Worm (Caenorhabditis elegans) whole organism, mixed stage, embryonic: ENCODE measurements around the gene noca-2.

Experiments
- nhr-237 ChIP-seq: fragments of 150-350 bp; optimal IDR thresholded peaks from 2 replicates; lab custom pipeline; 2014; ENCODE audit warnings: missing biosample characterization, missing genetic modification characterization

The noca-2 gene

ce11 chrX:11720058-11720457 is 53.1 kb downstream of the noca-2 start:
- TF ChIP-seq nhr-237 = no peak
